Worm (Caenorhabditis elegans) whole organism, L3 larva: ENCODE measurements around the gene grk-1.

Experiments
- R02D3.7 ChIP-seq: fragments of 150-350 bp; optimal IDR thresholded peaks from 2 replicates; lab custom pipeline; 2014; ENCODE audit warnings: missing biosample characterization, missing genetic modification characterization
- ceh-82 ChIP-seq: fragments of 150-350 bp; optimal IDR thresholded peaks from 2 replicates; lab custom pipeline; 2014; ENCODE audit warnings: missing biosample characterization, missing genetic modification characterization
- snpc-4 ChIP-seq: fragments of 150-350 bp; optimal IDR thresholded peaks from 2 replicates; lab custom pipeline; 2014; ENCODE audit warnings: missing biosample characterization, missing genetic modification characterization
- unc-62 ChIP-seq: fragments of 150-350 bp; sonication (generic microtip); optimal IDR thresholded peaks from 4 replicates; lab custom pipeline; 2014; ENCODE audit warnings: missing biosample characterization, missing genetic modification reagents, missing genetic modification characterization
- zag-1 ChIP-seq: fragments of 150-350 bp; optimal IDR thresholded peaks from 2 replicates; lab custom pipeline; 2014; ENCODE audit warnings: missing biosample characterization, missing genetic modification characterization

- no peak for TF ChIP-seq R02D3.7 (tag; lab: Kevin White, UChicago)
- TF ChIP-seq snpc-4, result no peak
- no peak for TF ChIP-seq unc-62 (GFP tag; lab: Kevin White, UChicago)
- TF ChIP-seq ceh-82 (tag; lab: Kevin White, UChicago), result no peak
- TF ChIP-seq zag-1 (tag; lab: Kevin White, UChicago), result no peak
These were observed 48.3 kb upstream of the grk-1 start, which contains the start of gene ZC374.2 for ce11 chrX:10047325-10047724.
